Worm (Caenorhabditis elegans) whole organism, young adult: Measurements from ENCODE around the gene F08D12.2.
A peak's percentile ranks its signal among the peaks of the same experiment; 100 is the strongest.

Source experiments
- B0035.1 ChIP-seq: sonication (generic microtip); optimal IDR thresholded peaks from 2 replicates; lab custom pipeline; 2016; ENCODE audit warnings: missing genetic modification characterization, mild to moderate bottlenecking, missing compliant biosample characterization, missing genotype, missing genetic modification reagents
- C06A6.2 ChIP-seq: fragments of 200-800 bp; sonication (Bioruptor generic); conservative IDR thresholded peaks from 2 replicates; pipeline ENCODE4 v1.3.6; 2022; ENCODE audit warnings: missing genetic modification characterization, missing compliant biosample characterization
- F10E7.11 ChIP-seq: sonication (generic microtip); optimal IDR thresholded peaks from 2 replicates; lab custom pipeline; 2017; ENCODE audit warnings: mild to moderate bottlenecking, missing genetic modification characterization, moderate library complexity, missing compliant biosample characterization
- F23B12.7 ChIP-seq: sonication (generic microtip); optimal IDR thresholded peaks from 2 replicates; lab custom pipeline; 2017; ENCODE audit warnings: missing genetic modification characterization, mild to moderate bottlenecking, missing compliant biosample characterization, antibody characterized with exemption, moderate library complexity; ENCODE audit not compliant: insufficient read depth
- F33H1.4 ChIP-seq: fragments of 200-800 bp; sonication (Bioruptor generic); IDR thresholded peaks from 2 replicates; pipeline ENCODE4 v1.3.6; 2022; ENCODE audit warnings: missing genetic modification reagents, missing genetic modification characterization, missing compliant biosample characterization
- F39B2.1 ChIP-seq: fragments of 200-800 bp; sonication (Bioruptor generic); IDR thresholded peaks from 2 replicates; pipeline ENCODE4 v1.3.6; 2022; ENCODE audit warnings: missing genetic modification reagents, missing genetic modification characterization, missing compliant biosample characterization
- F57A8.1 ChIP-seq: fragments of 200-800 bp; sonication (Bioruptor generic); optimal IDR thresholded peaks from 2 replicates; lab custom pipeline; 2018; ENCODE audit warnings: mild to moderate bottlenecking, missing genetic modification characterization, moderate library complexity, missing compliant biosample characterization
- F57C9.4 ChIP-seq: sonication (generic microtip); optimal IDR thresholded peaks from 2 replicates; lab custom pipeline; 2017; ENCODE audit warnings: mild to moderate bottlenecking, missing genetic modification characterization, missing compliant biosample characterization
- Y53F4B.3 ChIP-seq: fragments of 200-800 bp; sonication (Bioruptor generic); IDR thresholded peaks from 2 replicates; pipeline ENCODE4 v1.3.6; 2022; ENCODE audit warnings: missing genetic modification reagents, missing genetic modification characterization, missing compliant biosample characterization
- ZK185.1 ChIP-seq: sonication (generic microtip); optimal IDR thresholded peaks from 2 replicates; lab custom pipeline; 2016; ENCODE audit warnings: mild to moderate bottlenecking, missing genetic modification characterization, missing compliant biosample characterization; ENCODE audit not compliant: poor library complexity, severe bottlenecking
- akir-1 ChIP-seq: fragments of 200-800 bp; sonication (Bioruptor generic); optimal IDR thresholded peaks from 2 replicates; lab custom pipeline; 2018; ENCODE audit warnings: mild to moderate bottlenecking, missing genetic modification characterization, moderate library complexity, missing compliant biosample characterization
- aptf-3 ChIP-seq: fragments of 200-800 bp; sonication (Bioruptor generic); IDR thresholded peaks from 2 replicates; pipeline ENCODE4 v1.3.6; 2022; ENCODE audit warnings: missing genetic modification characterization, missing compliant biosample characterization
- atf-7 ChIP-seq: sonication (generic microtip); optimal IDR thresholded peaks from 2 replicates; lab custom pipeline; 2017; ENCODE audit warnings: mild to moderate bottlenecking, missing genetic modification characterization, missing compliant biosample characterization
- athp-1 ChIP-seq: sonication (generic microtip); optimal IDR thresholded peaks from 2 replicates; lab custom pipeline; 2017; ENCODE audit warnings: mild to moderate bottlenecking, missing genetic modification characterization, missing compliant biosample characterization
- attf-5 ChIP-seq: fragments of 200-800 bp; sonication (Bioruptor generic); optimal IDR thresholded peaks from 2 replicates; lab custom pipeline; 2018; ENCODE audit warnings: mild to moderate bottlenecking, missing genetic modification characterization, missing compliant biosample characterization
- bed-1 ChIP-seq: fragments of 200-800 bp; sonication (Bioruptor generic); IDR thresholded peaks from 2 replicates; pipeline ENCODE4 v1.3.6; 2022; ENCODE audit warnings: missing genetic modification reagents, missing genetic modification characterization, missing compliant biosample characterization
- bed-2 ChIP-seq: fragments of 200-800 bp; sonication (Bioruptor generic); IDR thresholded peaks from 2 replicates; pipeline ENCODE4 v1.3.6; 2022; ENCODE audit warnings: missing genetic modification reagents, missing genetic modification characterization, missing compliant biosample characterization
- cebp-2 ChIP-seq: fragments of 200-800 bp; sonication (Bioruptor generic); IDR thresholded peaks from 2 replicates; pipeline ENCODE4 v1.3.6; 2022; ENCODE audit warnings: missing genetic modification characterization, missing compliant biosample characterization
- ceh-40 ChIP-seq: fragments of 200-800 bp; sonication (Bioruptor generic); IDR thresholded peaks from 2 replicates; pipeline ENCODE4 v1.3.6; 2022; ENCODE audit warnings: missing genetic modification characterization, missing compliant biosample characterization
- ceh-58 ChIP-seq: fragments of 200-800 bp; sonication (Bioruptor generic); IDR thresholded peaks from 2 replicates; pipeline ENCODE4 v1.3.6; 2022; ENCODE audit warnings: missing genetic modification characterization, missing compliant biosample characterization
- ceh-79 ChIP-seq: sonication (generic microtip); optimal IDR thresholded peaks from 2 replicates; lab custom pipeline; 2017; ENCODE audit warnings: mild to moderate bottlenecking, missing genetic modification characterization, missing compliant biosample characterization
- chd-7 ChIP-seq: sonication (generic microtip); optimal IDR thresholded peaks from 2 replicates; lab custom pipeline; 2016; ENCODE audit warnings: mild to moderate bottlenecking, missing genetic modification characterization, moderate library complexity, missing compliant biosample characterization
- dpl-1 ChIP-seq: fragments of 150-350 bp; optimal IDR thresholded peaks from 2 replicates; lab custom pipeline; 2014; ENCODE audit warnings: missing biosample characterization, missing genetic modification reagents, missing genetic modification characterization
- efl-1 ChIP-seq: fragments of 150-350 bp; optimal IDR thresholded peaks from 2 replicates; lab custom pipeline; 2014; ENCODE audit warnings: missing biosample characterization, missing genetic modification reagents, missing genetic modification characterization
- egrh-3 ChIP-seq: fragments of 200-800 bp; sonication (Bioruptor generic); IDR thresholded peaks from 2 replicates; pipeline ENCODE4 v1.3.6; 2022; ENCODE audit warnings: missing genetic modification reagents, missing genetic modification characterization, missing compliant biosample characterization
- ets-4 ChIP-seq: fragments of 200-800 bp; sonication (Bioruptor generic); optimal IDR thresholded peaks from 2 replicates; lab custom pipeline; 2018; ENCODE audit warnings: mild to moderate bottlenecking, missing genetic modification characterization, missing compliant biosample characterization
- hmg-1.2 ChIP-seq: fragments of 200-800 bp; sonication (Bioruptor generic); IDR thresholded peaks from 2 replicates; pipeline ENCODE4 v1.3.6; 2022; ENCODE audit warnings: missing genetic modification reagents, missing genetic modification characterization, missing compliant biosample characterization
- lag-1 ChIP-seq: fragments of 200-800 bp; sonication (Bioruptor generic); IDR thresholded peaks from 2 replicates; pipeline ENCODE4 v1.3.6; 2022; ENCODE audit warnings: missing genetic modification reagents, missing genetic modification characterization, missing compliant biosample characterization
- let-607 ChIP-seq, 2 experiments: fragments of 200-800 bp in 1 of 2; sonication (Bioruptor generic) in 1 of 2; sonication (generic microtip) in 1 of 2; optimal IDR thresholded peaks; 2 replicates each; lab custom pipeline; 2016 to 2018; ENCODE audit warnings: mild to moderate bottlenecking in 2 of 2, missing compliant biosample characterization in 2 of 2, missing genetic modification characterization in 2 of 2, moderate library complexity in 2 of 2, missing genotype in 1 of 2
- lin-26 ChIP-seq: fragments of 200-800 bp; sonication (Bioruptor generic); IDR thresholded peaks from 2 replicates; pipeline ENCODE4 v1.3.6; 2022; ENCODE audit warnings: missing genetic modification reagents, missing genetic modification characterization, missing compliant biosample characterization
- lin-40 ChIP-seq: sonication (generic microtip); optimal IDR thresholded peaks from 2 replicates; lab custom pipeline; 2016; ENCODE audit warnings: missing genetic modification characterization, mild to moderate bottlenecking, missing compliant biosample characterization, missing genotype, missing genetic modification reagents
- lsl-1 ChIP-seq: fragments of 200-800 bp; sonication (Bioruptor generic); optimal IDR thresholded peaks from 2 replicates; lab custom pipeline; 2018; ENCODE audit warnings: mild to moderate bottlenecking, missing genetic modification characterization, moderate library complexity, missing compliant biosample characterization
- madf-6 ChIP-seq: fragments of 200-800 bp; sonication (Bioruptor generic); IDR thresholded peaks from 2 replicates; pipeline ENCODE4 v1.3.6; 2022; ENCODE audit warnings: missing genetic modification reagents, missing genetic modification characterization, missing compliant biosample characterization
- madf-8 ChIP-seq: fragments of 200-800 bp; sonication (Bioruptor generic); conservative IDR thresholded peaks from 2 replicates; pipeline ENCODE4 v1.3.6; 2022; ENCODE audit warnings: missing genetic modification reagents, missing genetic modification characterization, missing compliant biosample characterization
- mel-28 ChIP-seq: sonication (generic microtip); optimal IDR thresholded peaks from 2 replicates; lab custom pipeline; 2016; ENCODE audit warnings: borderline replicate concordance, mild to moderate bottlenecking, missing genetic modification characterization, missing compliant biosample characterization
- nfyb-1 ChIP-seq: fragments of 200-800 bp; sonication (Bioruptor generic); IDR thresholded peaks from 2 replicates; pipeline ENCODE4 v1.3.6; 2022; ENCODE audit warnings: missing genetic modification reagents, missing genetic modification characterization, missing compliant biosample characterization
- pbrm-1 ChIP-seq: fragments of 200-800 bp; sonication (Bioruptor generic); IDR thresholded peaks from 2 replicates; pipeline ENCODE4 v1.3.6; 2022; ENCODE audit warnings: missing genetic modification reagents, missing genetic modification characterization, missing compliant biosample characterization
- pha-4 ChIP-seq: fragments of 150-350 bp; sonication (generic microtip); optimal IDR thresholded peaks from 2 replicates; lab custom pipeline; 2014; ENCODE audit warnings: missing biosample characterization, missing genetic modification reagents, missing genetic modification characterization
- rcor-1 ChIP-seq: fragments of 200-800 bp; sonication (Bioruptor generic); IDR thresholded peaks from 2 replicates; pipeline ENCODE4 v1.3.6; 2022; ENCODE audit warnings: missing genetic modification reagents, missing genetic modification characterization, missing compliant biosample characterization
- sea-2 ChIP-seq: fragments of 200-800 bp; sonication (Bioruptor generic); IDR thresholded peaks from 2 replicates; pipeline ENCODE4 v1.3.6; 2022; ENCODE audit warnings: missing genetic modification characterization, missing compliant biosample characterization
- snpc-1.3 ChIP-seq: sonication (generic microtip); optimal IDR thresholded peaks from 2 replicates; lab custom pipeline; 2017; ENCODE audit warnings: missing genetic modification characterization, mild to moderate bottlenecking, missing compliant biosample characterization, antibody characterized with exemption, moderate library complexity, missing genotype, missing genetic modification reagents; ENCODE audit not compliant: insufficient read depth
- snpc-4 ChIP-seq, 5 experiments: fragments of 150-350 bp in 1 of 5; sonication (generic microtip) in 4 of 5; optimal IDR thresholded peaks; 2 replicates each; lab custom pipeline; 2014 to 2018; ENCODE audit warnings: missing genetic modification characterization in 5 of 5, missing biosample characterization in 3 of 5, antibody characterized with exemption in 2 of 5, mild to moderate bottlenecking in 2 of 5, missing compliant biosample characterization in 2 of 5, missing genotype in 2 of 5, moderate library complexity in 2 of 5, missing genetic modification reagents in 1 of 5
- sptf-2 ChIP-seq: fragments of 200-800 bp; sonication (Bioruptor generic); optimal IDR thresholded peaks from 2 replicates; lab custom pipeline; 2018; ENCODE audit warnings: mild to moderate bottlenecking, missing genetic modification characterization, missing compliant biosample characterization
- unc-130 ChIP-seq: sonication (generic microtip); optimal IDR thresholded peaks from 2 replicates; lab custom pipeline; 2016; ENCODE audit warnings: missing genetic modification reagents, missing genetic modification characterization, missing compliant biosample characterization
- unc-62 ChIP-seq: fragments of 150-350 bp; optimal IDR thresholded peaks from 2 replicates; lab custom pipeline; 2014; ENCODE audit warnings: missing biosample characterization, missing genetic modification reagents, missing genetic modification characterization
- zfh-2 ChIP-seq: fragments of 200-800 bp; sonication (Bioruptor generic); conservative IDR thresholded peaks from 2 replicates; pipeline ENCODE4 v1.3.6; 2022; ENCODE audit warnings: missing genetic modification reagents, missing genetic modification characterization, missing compliant biosample characterization
- ztf-25 ChIP-seq: fragments of 200-800 bp; sonication (Bioruptor generic); IDR thresholded peaks from 2 replicates; pipeline ENCODE4 v1.3.6; 2022; ENCODE audit warnings: missing genetic modification reagents, missing genetic modification characterization, missing compliant biosample characterization

Gene F08D12.2

ce11 chrII:2751278-2751677 is 30.2 kb upstream of the F08D12.2 start (continued):
- no peak for TF ChIP-seq Y53F4B.3 (GFP tag; lab: Robert Waterston, UW)

ce11 chrII:2752536-2752935 is 28.9 kb upstream of the F08D12.2 start, which contains the start of gene F29A7.6:
Gene F29A7.6 (minus strand): TSS chrII:2752611.
- peak; percentile 35 for TF ChIP-seq unc-130 (GFP tag; lab: Kevin White, UChicago)
- no peak for TF ChIP-seq unc-62 (GFP tag; lab: Kevin White, UChicago)
- no peak for TF ChIP-seq nfyb-1
- TF ChIP-seq F23B12.7: no peak
- peak; percentile 35; the same call in 1 of the 2 replicates for TF ChIP-seq rcor-1
- TF ChIP-seq athp-1: no peak
- TF ChIP-seq lin-26 (GFP tag; lab: Robert Waterston, UW): no peak
- no peak for TF ChIP-seq F10E7.11 (tag; lab: Kevin White, UChicago)
- peak; percentile 13 for TF ChIP-seq lsl-1 (GFP tag; lab: Kevin White, UChicago)
- no peak for TF ChIP-seq ceh-58
- no peak for TF ChIP-seq mel-28 (tag; lab: Kevin White, UChicago)
- no peak for TF ChIP-seq F57A8.1 (GFP tag; lab: Kevin White, UChicago)
- TF ChIP-seq snpc-1.3 (tag; lab: Kevin White, UChicago): no peak
- no peak for TF ChIP-seq sptf-2 (GFP tag; lab: Kevin White, UChicago)
- TF ChIP-seq sea-2: no peak
- TF ChIP-seq lag-1 (GFP tag; lab: Robert Waterston, UW): no peak
- TF ChIP-seq hmg-1.2: no peak
- TF ChIP-seq C06A6.2: no peak
- TF ChIP-seq bed-2 (GFP tag; lab: Robert Waterston, UW): 0 out of 2 replicates have a peak, but pooled peaks have one; percentile 55
- no peak for TF ChIP-seq bed-1 (GFP tag; lab: Robert Waterston, UW)
- no peak for TF ChIP-seq ets-4 (GFP tag; lab: Kevin White, UChicago)
- no peak for TF ChIP-seq ZK185.1 (tag; lab: Kevin White, UChicago)
- no peak for TF ChIP-seq aptf-3 (GFP tag; lab: Robert Waterston, UW)
- no peak for TF ChIP-seq zfh-2 (GFP tag; lab: Robert Waterston, UW)
- peak; percentile 36; the same call in 1 of the 2 replicates for TF ChIP-seq F33H1.4 (GFP tag; lab: Robert Waterston, UW)
- no peak for TF ChIP-seq egrh-3 (GFP tag; lab: Robert Waterston, UW)
- no peak for TF ChIP-seq snpc-4 (GFP tag; optimal IDR thresholded peaks at IDR 0.05; lab: Kevin White, UChicago)
- TF ChIP-seq snpc-4 (tag; optimal IDR thresholded peaks at IDR 0.05; lab: Kevin White, UChicago): no peak
- TF ChIP-seq ceh-79 (tag; lab: Kevin White, UChicago): no peak
- TF ChIP-seq madf-8 (GFP tag; lab: Robert Waterston, UW): peak; percentile 23
- TF ChIP-seq akir-1: no peak
- no peak for TF ChIP-seq ceh-40 (GFP tag; lab: Robert Waterston, UW)
- no peak for TF ChIP-seq chd-7 (tag; lab: Kevin White, UChicago)
- no peak for TF ChIP-seq pbrm-1 (GFP tag; lab: Robert Waterston, UW)
- no peak for TF ChIP-seq atf-7 (tag; lab: Kevin White, UChicago)
- no peak for TF ChIP-seq B0035.1
- TF ChIP-seq F39B2.1: no peak
- no peak for TF ChIP-seq efl-1
- TF ChIP-seq pha-4 (tag; lab: Kevin White, UChicago): no peak
- no peak for TF ChIP-seq ztf-25 (GFP tag; lab: Robert Waterston, UW)
- TF ChIP-seq let-607 (tag; optimal IDR thresholded peaks at IDR 0.05; lab: Kevin White, UChicago): no peak
- TF ChIP-seq F57C9.4: no peak
- no peak for TF ChIP-seq cebp-2 (GFP tag; lab: Robert Waterston, UW)
- TF ChIP-seq attf-5 (GFP tag; lab: Kevin White, UChicago): peak; percentile 66
- no peak for TF ChIP-seq dpl-1 (GFP tag; lab: Kevin White, UChicago)
- TF ChIP-seq lin-40 (tag; lab: Kevin White, UChicago): no peak
- peak; percentile 62 for TF ChIP-seq madf-6 (GFP tag; lab: Robert Waterston, UW)
